Worm (Caenorhabditis elegans): ENCODE results near the gene ZK930.7.
A peak's percentile ranks its signal among the peaks of the same experiment; 100 is the strongest.

DNA sequence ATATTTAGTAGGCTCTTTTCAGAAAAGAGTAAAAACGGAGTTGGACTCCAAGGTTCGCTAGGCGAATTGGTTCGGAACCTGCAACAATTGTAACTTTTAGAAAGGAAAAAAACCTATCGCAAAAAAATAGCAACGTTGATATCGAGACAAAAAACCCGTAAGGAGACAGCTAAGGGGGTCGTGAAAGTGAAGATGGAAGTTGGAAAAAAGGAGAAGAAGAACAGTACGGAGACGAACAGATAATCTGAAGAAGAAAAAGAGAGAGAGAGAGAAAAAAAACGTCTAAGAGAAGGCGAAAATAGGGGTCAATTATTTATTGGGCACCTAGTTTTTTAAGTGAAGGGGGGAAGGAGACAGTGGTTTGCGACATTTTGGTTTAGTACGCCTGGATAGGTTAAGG lies 20.9 kb downstream of the ZK930.7 start, which contains the start of gene lin-29:
- TF ChIP-seq unc-62 (GFP tag; optimal IDR thresholded peaks at IDR 0.05 in 1 of 2): peak in 1 of 2 experiments; percentile 66
- TF ChIP-seq unc-62 (tag; optimal IDR thresholded peaks at IDR 0.05): no peak
- no peak for TF ChIP-seq ama-1 (optimal IDR thresholded peaks at IDR 0.05)
- no peak for TF ChIP-seq lir-3 (tag; optimal IDR thresholded peaks at IDR 0.05)
- TF ChIP-seq nhr-6 (tag; optimal IDR thresholded peaks at IDR 0.05): no peak

Data from whole organism, L4 larva.